Worm (Caenorhabditis elegans): ENCODE measurements around the gene set-22.

set-22 gene

DNA sequence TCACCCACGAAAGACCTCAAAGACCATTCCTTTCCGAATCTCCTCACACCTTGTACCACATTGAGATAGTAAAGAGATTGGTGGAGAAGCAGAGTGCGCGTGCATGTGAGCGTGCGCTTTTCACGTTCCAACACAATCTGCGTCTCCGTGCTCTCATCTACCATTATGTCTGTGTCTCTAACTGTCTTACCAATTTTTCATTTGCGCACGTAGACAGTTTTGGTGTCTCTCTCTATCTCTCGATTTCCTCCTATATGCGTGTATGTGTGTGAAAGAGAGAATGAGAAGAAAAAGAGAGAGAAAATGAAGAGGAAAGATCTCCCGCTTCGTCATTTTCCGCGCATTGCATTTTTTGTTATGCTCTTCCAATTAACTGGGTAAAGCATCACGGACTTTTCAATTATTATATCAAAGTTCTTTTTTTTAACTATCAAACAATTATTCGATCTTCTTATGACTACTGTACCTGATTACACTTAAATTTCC is 29.9 kb downstream of the set-22 start:
- TF ChIP-seq unc-62 (GFP tag; optimal IDR thresholded peaks at IDR 0.05), result no peak

DNA sequence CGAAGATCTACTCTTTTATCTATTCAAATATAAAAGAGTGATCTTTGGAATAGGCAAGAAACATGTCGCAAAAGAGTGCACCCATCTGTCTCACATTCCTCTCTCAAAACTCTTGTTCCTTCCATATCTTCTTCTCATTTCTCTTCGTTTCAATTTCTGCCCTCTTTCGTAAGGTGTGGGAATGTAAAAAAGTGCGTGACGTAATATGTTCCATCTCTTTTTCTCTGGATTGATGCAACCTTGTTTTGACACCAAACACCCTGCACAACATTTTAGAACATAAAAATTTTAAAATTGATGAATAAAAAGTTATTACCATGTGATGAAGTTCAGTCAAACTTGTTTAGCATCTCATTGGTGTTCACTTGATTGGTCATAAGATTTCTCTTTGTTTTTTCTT is 30.4 kb downstream of the set-22 start:
- TF ChIP-seq unc-62 (GFP tag; optimal IDR thresholded peaks at IDR 0.05), result no peak

DNA sequence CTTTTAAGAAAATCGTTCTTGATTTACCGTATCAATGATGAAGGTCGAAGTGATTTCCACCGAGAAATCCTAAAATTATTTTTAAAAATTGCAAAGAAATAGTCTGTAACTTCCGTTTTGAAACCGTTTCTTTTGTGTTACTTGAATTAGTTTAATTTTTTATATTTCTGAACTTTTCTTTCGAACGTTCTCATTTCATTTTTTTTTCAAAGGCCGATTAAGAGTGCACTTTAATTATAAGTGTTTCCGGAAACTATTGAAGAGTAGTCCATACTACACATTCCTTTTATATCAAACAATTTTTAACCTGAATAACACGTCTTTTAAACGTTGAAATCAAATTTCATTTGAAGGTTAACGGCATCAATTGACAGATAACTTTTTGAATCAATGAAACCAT is 30.9 kb downstream of the set-22 start:
- no peak for TF ChIP-seq unc-62 (GFP tag; optimal IDR thresholded peaks at IDR 0.05)

DNA sequence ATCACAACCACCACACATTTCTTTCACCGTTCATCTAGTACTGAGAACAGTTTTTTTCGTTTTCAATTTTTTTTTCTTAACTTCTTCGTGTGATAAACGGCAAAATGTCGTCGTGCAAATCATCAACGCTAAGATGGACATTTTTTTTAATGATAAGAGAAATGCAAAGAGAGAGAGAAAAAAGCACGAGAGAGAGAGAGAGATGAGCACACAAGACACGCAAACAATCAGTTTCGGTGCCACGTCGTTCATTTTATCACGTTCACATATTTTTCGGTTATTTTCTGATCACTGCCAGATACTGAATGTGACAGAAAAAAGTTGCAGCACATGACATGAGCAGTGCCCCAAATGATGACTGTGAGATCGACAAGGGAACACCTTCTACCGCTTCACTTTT is 31.5 kb downstream of the set-22 start, which contains the start of gene egl-9:
egl-9 (plus strand) TSS at position 328 of the 400 bp plus-strand sequence.
- TF ChIP-seq unc-62 (GFP tag; optimal IDR thresholded peaks at IDR 0.05), result no peak

- TF ChIP-seq unc-62 (GFP tag; optimal IDR thresholded peaks at IDR 0.05), result no peak
These were observed 32.0 kb downstream of the set-22 start for ce11 chrV:10468709-10469108.

- no peak for TF ChIP-seq unc-62 (GFP tag; optimal IDR thresholded peaks at IDR 0.05)
These were observed 33.1 kb downstream of the set-22 start for ce11 chrV:10469845-10470244.

ce11 chrV:10471007-10471406 is 34.3 kb downstream of the set-22 start:
- no peak for TF ChIP-seq unc-62 (GFP tag; optimal IDR thresholded peaks at IDR 0.05)

DNA sequence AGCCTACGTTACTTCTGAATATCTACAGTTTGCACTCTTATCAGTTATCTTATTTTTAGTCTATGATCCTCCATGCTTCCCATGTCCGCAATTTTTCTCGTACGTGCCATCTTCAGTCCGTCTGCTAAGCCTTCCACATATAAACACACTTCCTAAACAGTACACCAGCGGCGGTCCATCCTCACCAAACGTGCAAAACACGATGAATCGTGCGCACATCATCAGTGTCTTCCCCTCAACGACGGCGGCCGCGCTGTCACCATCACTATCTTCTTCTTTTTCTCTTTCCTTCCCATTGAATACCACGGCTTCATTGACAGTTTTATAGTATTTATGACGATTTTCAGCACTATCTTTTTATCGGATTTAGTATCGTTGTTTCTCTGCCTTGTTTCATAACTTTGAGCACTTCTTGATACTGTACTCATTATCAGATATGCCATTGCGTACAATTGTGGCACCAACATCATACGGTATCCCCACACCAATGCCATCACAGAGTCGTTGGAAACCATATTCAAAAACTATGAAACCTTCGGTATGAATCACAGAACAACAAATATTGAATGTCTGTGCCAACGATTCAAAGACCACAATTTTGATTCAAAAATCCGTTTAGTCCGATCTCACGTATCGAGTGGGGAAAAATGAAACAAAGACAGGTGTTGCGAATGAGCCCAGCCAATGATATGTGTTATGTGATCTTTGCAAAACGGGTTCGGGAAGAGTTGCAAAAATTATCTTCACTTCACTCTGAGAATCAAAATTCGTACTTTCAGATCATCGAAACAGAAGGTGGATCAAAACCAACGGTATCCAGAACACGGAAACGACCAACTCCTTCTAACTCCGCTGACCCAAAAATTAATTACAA is 36.4 kb downstream of the set-22 start:
- no peak for TF ChIP-seq unc-62 (GFP tag; optimal IDR thresholded peaks at IDR 0.05)

DNA sequence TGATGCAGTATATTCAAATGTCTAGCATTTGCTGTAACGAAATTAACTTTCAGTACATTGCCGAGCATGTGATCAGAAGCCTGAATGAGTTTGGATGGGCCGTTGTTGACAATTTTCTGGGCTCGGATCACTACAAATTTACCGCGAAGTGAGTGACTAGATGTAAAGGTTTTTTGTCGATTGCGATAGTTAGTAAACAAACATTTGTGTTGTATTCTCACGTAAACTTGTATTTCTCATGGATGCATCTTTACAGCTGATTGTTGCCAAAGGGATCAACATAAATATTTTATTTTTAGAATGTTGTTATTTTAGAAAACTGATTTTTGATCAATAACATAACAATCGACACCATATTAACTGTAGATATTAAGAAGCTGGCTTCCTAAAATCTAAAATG is 37.3 kb downstream of the set-22 start:
- no peak for TF ChIP-seq unc-62 (GFP tag; optimal IDR thresholded peaks at IDR 0.05)

DNA sequence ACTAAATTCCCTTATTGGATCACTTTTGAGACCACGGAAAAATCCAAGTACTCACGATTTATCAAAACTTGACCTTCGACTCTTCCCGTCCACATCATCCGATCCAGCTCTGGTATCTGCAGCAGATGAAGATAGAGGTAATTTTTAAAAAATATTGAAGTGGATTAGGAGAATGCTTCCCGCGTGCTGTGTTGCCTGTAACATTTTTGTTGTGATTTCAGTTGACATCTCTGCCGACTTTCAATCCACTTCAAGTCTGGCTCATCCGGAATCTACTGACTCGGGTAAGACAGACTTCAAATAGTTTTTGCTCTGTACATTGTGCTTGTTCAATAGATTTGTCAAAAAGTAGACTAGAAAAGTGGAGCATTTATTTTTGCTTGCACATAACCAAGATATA is 38.7 kb downstream of the set-22 start:
- TF ChIP-seq unc-62 (GFP tag; optimal IDR thresholded peaks at IDR 0.05), result no peak

- no peak for TF ChIP-seq unc-62 (GFP tag; optimal IDR thresholded peaks at IDR 0.05)
These were observed 40.2 kb downstream of the set-22 start for ce11 chrV:10476864-10477443.

ce11 chrV:10478097-10478828 is 41.6 kb downstream of the set-22 start, which contains the start of the genes crp-1 and Y32F6B.9:
Gene crp-1, plus strand, starts transcription at chrV:10478564.
Gene Y32F6B.9, plus strand, starts transcription at chrV:10478699.
- no peak for TF ChIP-seq unc-62 (GFP tag; optimal IDR thresholded peaks at IDR 0.05)

ce11 chrV:10483995-10484394 is 47.3 kb downstream of the set-22 start:
- TF ChIP-seq unc-62 (GFP tag; optimal IDR thresholded peaks at IDR 0.05), result no peak

DNA sequence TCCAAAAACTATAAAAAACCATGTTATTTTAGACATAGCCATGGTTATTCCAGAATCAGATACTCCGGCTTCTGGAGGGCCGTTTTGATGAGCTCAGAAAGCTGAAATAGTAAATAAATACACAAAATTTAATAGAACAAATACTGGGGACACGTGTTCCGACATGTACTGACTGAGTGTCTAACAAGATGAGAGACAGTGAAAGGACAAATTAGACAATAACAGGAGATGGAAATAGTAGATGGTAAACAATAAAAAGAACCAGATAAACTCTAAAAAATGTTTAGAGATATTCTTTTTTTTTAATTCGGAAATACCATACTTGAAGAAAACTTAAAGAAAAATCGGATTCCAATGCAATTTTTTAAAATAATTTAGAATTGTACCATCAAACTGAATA is 47.9 kb downstream of the set-22 start, which contains the start of gene Y32F6B.1:
Y32F6B.1 (minus strand) TSS at position 101 of the 400 bp plus-strand sequence.
- TF ChIP-seq unc-62 (GFP tag; optimal IDR thresholded peaks at IDR 0.05), result no peak

DNA sequence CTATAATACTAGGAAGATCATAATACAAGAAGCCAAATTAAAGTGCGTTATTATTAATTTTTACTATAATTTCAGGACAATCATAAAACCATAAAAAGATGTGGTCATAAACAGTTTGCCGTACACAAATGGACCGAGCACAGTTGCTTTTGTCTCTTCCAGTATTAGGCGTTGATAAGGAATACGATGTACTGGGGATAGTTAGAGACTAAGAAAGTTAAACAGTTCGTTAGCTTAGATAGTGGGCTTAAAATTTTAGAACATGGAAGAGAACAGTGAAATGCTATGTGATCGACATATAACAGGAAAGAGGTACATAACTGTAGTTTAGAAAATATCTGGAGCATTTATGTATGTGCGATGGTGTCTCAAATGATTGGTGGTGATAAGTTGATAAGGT is 48.7 kb downstream of the set-22 start:
- TF ChIP-seq unc-62 (GFP tag; optimal IDR thresholded peaks at IDR 0.05), result no peak

ce11 chrV:10489998-10490397 is 53.3 kb downstream of the set-22 start, which contains the start of gene ncx-5:
Gene ncx-5, minus strand, starts transcription at chrV:10490098.
- no peak for TF ChIP-seq unc-62 (GFP tag; optimal IDR thresholded peaks at IDR 0.05)
